Worm (Caenorhabditis elegans): ENCODE measurements around the gene lipl-1.
"Not testable (repeated sequence)": the region's sequence is repeated elsewhere in the genome, so short reads cannot be mapped to it uniquely, and the experiment has no call there.

- not testable (repeated sequence) for TF ChIP-seq ztf-11 (tag; optimal IDR thresholded peaks at IDR 0.05); nhr-76 (tag; optimal IDR thresholded peaks at IDR 0.05); fkh-10 (GFP tag; optimal IDR thresholded peaks at IDR 0.05); ama-1 (optimal IDR thresholded peaks at IDR 0.05); tag-97 (GFP tag; IDR thresholded peaks at IDR 0.05); zip-11 (GFP tag; IDR thresholded peaks at IDR 0.05)
- TF ChIP-seq madf-5 (GFP tag; IDR thresholded peaks at IDR 0.05) = peak in 1 of 2 experiments; percentile 48; a peak in 1 of 4 replicates
Measured at ce11 chrV:12967925-12968327, 48.1 kb downstream of the lipl-1 start, which contains the start of gene R186.8.
